Fruit fly (Drosophila melanogaster): ENCODE data around the gene CG12746.

Gene CG12746

dm6 chr3R:5517002-5517875, 47.4 kb upstream of the CG12746 start, which contains the start of gene Itpr (continued):
- TF ChIP-seq mam (GFP tag; optimal IDR thresholded peaks at IDR 0.05) (no peak), Bteb2 (GFP tag; optimal IDR thresholded peaks at IDR 0.05) (no peak), org-1 (GFP tag; optimal IDR thresholded peaks at IDR 0.05) (no peak), CG13775 (GFP tag; optimal IDR thresholded peaks at IDR 0.05) (no peak), ci (GFP tag; IDR thresholded peaks at IDR 0.05) (peak; percentile 62; the same call in 2 of the 3 replicates), CG7987 (GFP tag; optimal IDR thresholded peaks at IDR 0.05) (peak; percentile 7), HLH3B (GFP tag; IDR thresholded peaks at IDR 0.05) (no peak), Hr39 (optimal IDR thresholded peaks at IDR 0.05) (no peak), CG6272 (GFP tag; IDR thresholded peaks at IDR 0.05) (0 out of 2 replicates have a peak, but pooled peaks have one; percentile 18), usp (GFP tag; optimal IDR thresholded peaks at IDR 0.05) (no peak), CG17568 (GFP tag; optimal IDR thresholded peaks at IDR 0.05) (no peak), fd64A (GFP tag; optimal IDR thresholded peaks at IDR 0.05) (no peak), stwl (tag; optimal IDR thresholded peaks at IDR 0.05) (no peak), bowl (GFP tag; IDR thresholded peaks at IDR 0.05) (no peak), C15 (GFP tag; IDR thresholded peaks at IDR 0.05) (no peak), dmrt11E (tag; optimal IDR thresholded peaks at IDR 0.05) (no peak), Hsf (GFP tag; optimal IDR thresholded peaks at IDR 0.05) (no peak), Gug (GFP tag; IDR thresholded peaks at IDR 0.05) (no peak), CG30403 (GFP tag; optimal IDR thresholded peaks at IDR 0.05) (no peak), CG18011 (GFP tag; optimal IDR thresholded peaks at IDR 0.05) (no peak), CG2120 (GFP tag; optimal IDR thresholded peaks at IDR 0.05) (no peak), sr (GFP tag; IDR thresholded peaks at IDR 0.05) (peak; percentile 41; the same call in 1 of the 3 replicates), grn (GFP tag; optimal IDR thresholded peaks at IDR 0.05) (no peak), CG2199 (GFP tag; IDR thresholded peaks at IDR 0.05) (no peak), da (GFP tag; optimal IDR thresholded peaks at IDR 0.05) (no peak), slp2 (GFP tag; optimal IDR thresholded peaks at IDR 0.05) (no peak), HLH4C (GFP tag; IDR thresholded peaks at IDR 0.05; ENCODE audit: partially characterized antibody) (no peak), CTCF (GFP tag; optimal IDR thresholded peaks at IDR 0.05) (no peak), vvl (GFP tag; IDR thresholded peaks at IDR 0.05) (peak; percentile 62), danr (GFP tag; IDR thresholded peaks at IDR 0.05) (no peak), Opbp (GFP tag; IDR thresholded peaks at IDR 0.05; ENCODE audit: partially characterized antibody) (peak; percentile 9; the same call in 1 of the 3 replicates), jigr1 (GFP tag; IDR thresholded peaks at IDR 0.05) (no peak), Dll (GFP tag; IDR thresholded peaks at IDR 0.05; ENCODE audit: partially characterized antibody) (peak; percentile 54; the same call in 2 of the 4 replicates), Ssrp (tag; optimal IDR thresholded peaks at IDR 0.05) (no peak), CG1603 (tag; optimal IDR thresholded peaks at IDR 0.05) (no peak), Elba2 (GFP tag; optimal IDR thresholded peaks at IDR 0.05) (peak; percentile 75), bsh (GFP tag; optimal IDR thresholded peaks at IDR 0.05) (no peak), CG2678 (tag; optimal IDR thresholded peaks at IDR 0.05) (no peak), Nf-YC (tag; optimal IDR thresholded peaks at IDR 0.05) (no peak), unc-4 (GFP tag; IDR thresholded peaks at IDR 0.05; ENCODE audit: partially characterized antibody) (peak; percentile 38; the same call in 1 of the 2 replicates), CG9932 (GFP tag; IDR thresholded peaks at IDR 0.05) (0 out of 2 replicates have a peak, but pooled peaks have one; percentile 16), HmgD (GFP tag; optimal IDR thresholded peaks at IDR 0.05) (no peak), GATAe (GFP tag; conservative IDR thresholded peaks at IDR 0.05) (no peak), CG10267 (tag; optimal IDR thresholded peaks at IDR 0.05) (no peak), en (GFP tag; optimal IDR thresholded peaks at IDR 0.05) (peak; percentile 11), Hand (GFP tag; optimal IDR thresholded peaks at IDR 0.05) (no peak), CG1792 (GFP tag; optimal IDR thresholded peaks at IDR 0.05) (no peak), tin (GFP tag; optimal IDR thresholded peaks at IDR 0.05) (no peak), CG10543 (GFP tag; optimal IDR thresholded peaks at IDR 0.05) (no peak), unpg (GFP tag; optimal IDR thresholded peaks at IDR 0.05) (no peak)

Data from whole organism, embryonic.